Worm (Caenorhabditis elegans) whole organism, L1 larva: ENCODE measurements around the gene M04G7.1.

Source experiments
- C04F5.9 ChIP-seq: sonication (generic microtip); optimal IDR thresholded peaks from 2 replicates; lab custom pipeline; 2016; ENCODE audit warnings: missing genetic modification characterization, missing compliant biosample characterization
- C16A3.4 ChIP-seq: fragments of 150-350 bp; optimal IDR thresholded peaks from 2 replicates; lab custom pipeline; 2014; ENCODE audit warnings: missing biosample characterization, missing genetic modification characterization
- F16B12.6 ChIP-seq: fragments of 150-350 bp; optimal IDR thresholded peaks from 2 replicates; lab custom pipeline; 2014; ENCODE audit warnings: missing biosample characterization, missing genetic modification characterization
- aha-1 ChIP-seq: fragments of 150-350 bp; optimal IDR thresholded peaks from 2 replicates; lab custom pipeline; 2014; ENCODE audit warnings: missing biosample characterization, missing genetic modification characterization
- aly-2 ChIP-seq: fragments of 150-350 bp; optimal IDR thresholded peaks from 2 replicates; lab custom pipeline; 2014; ENCODE audit warnings: missing biosample characterization, missing genetic modification characterization
- ama-1 ChIP-seq: fragments of 150-350 bp; optimal IDR thresholded peaks from 2 replicates; lab custom pipeline; 2014
- blmp-1 ChIP-seq: fragments of 150-350 bp; optimal IDR thresholded peaks from 2 replicates; lab custom pipeline; 2014; ENCODE audit warnings: missing biosample characterization, missing genetic modification characterization
- ceh-63 ChIP-seq: fragments of 200-800 bp; sonication (Bioruptor generic); optimal IDR thresholded peaks from 2 replicates; lab custom pipeline; 2018; ENCODE audit warnings: mild to moderate bottlenecking, missing genetic modification characterization, missing compliant biosample characterization
- ceh-8 ChIP-seq: fragments of 200-800 bp; sonication (Bioruptor generic); optimal IDR thresholded peaks from 2 replicates; lab custom pipeline; 2018; ENCODE audit warnings: mild to moderate bottlenecking, missing genetic modification characterization, moderate library complexity, missing compliant biosample characterization
- ceh-82 ChIP-seq, 3 experiments: fragments of 150-350 bp in 1 of 3; sonication (generic microtip) in 2 of 3; optimal IDR thresholded peaks; 2 replicates each; lab custom pipeline; 2014 to 2017; ENCODE audit warnings: missing biosample characterization in 3 of 3, missing genetic modification characterization in 3 of 3
- ceh-88 ChIP-seq: fragments of 200-800 bp; sonication (Bioruptor generic); IDR thresholded peaks from 2 replicates; pipeline ENCODE4 v1.3.6; 2022; ENCODE audit warnings: missing genetic modification characterization, missing compliant biosample characterization
- ceh-90 ChIP-seq: sonication (generic microtip); optimal IDR thresholded peaks from 2 replicates; lab custom pipeline; 2016; ENCODE audit warnings: missing genetic modification characterization, missing compliant biosample characterization
- dpl-1 ChIP-seq, 3 experiments: fragments of 150-350 bp in 2 of 3; sonication (generic microtip) in 1 of 3; optimal IDR thresholded peaks; 2 replicates each; lab custom pipeline; 2014 to 2017; ENCODE audit warnings: missing biosample characterization in 3 of 3, missing genetic modification characterization in 3 of 3, missing genetic modification reagents in 3 of 3
- dsc-1 ChIP-seq: sonication (generic microtip); optimal IDR thresholded peaks from 2 replicates; lab custom pipeline; 2016; ENCODE audit warnings: mild to moderate bottlenecking, missing genetic modification characterization, missing compliant biosample characterization
- efl-3 ChIP-seq: fragments of 200-800 bp; sonication (Bioruptor generic); optimal IDR thresholded peaks from 2 replicates; lab custom pipeline; 2018; ENCODE audit warnings: mild to moderate bottlenecking, missing genetic modification characterization, missing compliant biosample characterization
- elt-2 ChIP-seq: sonication (generic microtip); optimal IDR thresholded peaks from 2 replicates; lab custom pipeline; 2016; ENCODE audit warnings: missing genetic modification characterization, mild to moderate bottlenecking, inconsistent platforms, missing compliant biosample characterization, missing genetic modification reagents
- ets-5 ChIP-seq: fragments of 200-800 bp; sonication (Bioruptor generic); IDR thresholded peaks from 2 replicates; pipeline ENCODE4 v1.3.6; 2022; ENCODE audit warnings: missing genetic modification characterization, missing compliant biosample characterization
- fkh-8 ChIP-seq: sonication (generic microtip); optimal IDR thresholded peaks from 2 replicates; lab custom pipeline; 2016; ENCODE audit warnings: mild to moderate bottlenecking, missing genetic modification characterization, missing compliant biosample characterization
- hlh-17 ChIP-seq: fragments of 200-800 bp; sonication (Bioruptor generic); optimal IDR thresholded peaks from 2 replicates; lab custom pipeline; 2018; ENCODE audit warnings: missing genetic modification characterization, mild to moderate bottlenecking, missing compliant biosample characterization, moderate library complexity, borderline replicate concordance
- hlh-4 ChIP-seq: sonication (generic microtip); optimal IDR thresholded peaks from 2 replicates; lab custom pipeline; 2016; ENCODE audit warnings: mild to moderate bottlenecking, missing genetic modification characterization, missing compliant biosample characterization
- hpl-2 ChIP-seq: fragments of 150-350 bp; optimal IDR thresholded peaks from 2 replicates; lab custom pipeline; 2014; ENCODE audit warnings: missing biosample characterization, missing genetic modification reagents, missing genetic modification characterization
- irx-1 ChIP-seq: sonication (generic microtip); optimal IDR thresholded peaks from 2 replicates; lab custom pipeline; 2016; ENCODE audit warnings: missing genetic modification characterization, missing compliant biosample characterization
- isw-1 ChIP-seq: fragments of 200-800 bp; sonication (Bioruptor generic); IDR thresholded peaks from 2 replicates; pipeline ENCODE4 v1.3.6; 2022; ENCODE audit warnings: missing genetic modification characterization, missing compliant biosample characterization
- lin-13 ChIP-seq: fragments of 150-350 bp; optimal IDR thresholded peaks from 2 replicates; lab custom pipeline; 2014; ENCODE audit warnings: missing biosample characterization, missing genetic modification reagents, missing genetic modification characterization
- lin-14 ChIP-seq: fragments of 200-800 bp; sonication (Bioruptor generic); optimal IDR thresholded peaks from 2 replicates; lab custom pipeline; 2018; ENCODE audit warnings: mild to moderate bottlenecking, missing genetic modification characterization, moderate library complexity, missing compliant biosample characterization
- lin-39 ChIP-seq: fragments of 150-350 bp; optimal IDR thresholded peaks from 2 replicates; lab custom pipeline; 2014; ENCODE audit warnings: missing biosample characterization, missing genetic modification reagents, missing genetic modification characterization
- lsy-2 ChIP-seq, 2 experiments: fragments of 150-350 bp; optimal IDR thresholded peaks; 2 replicates each; lab custom pipeline; 2014; ENCODE audit warnings: missing biosample characterization in 2 of 2, missing genetic modification characterization in 2 of 2
- mab-9 ChIP-seq: fragments of 200-800 bp; sonication (Bioruptor generic); IDR thresholded peaks from 2 replicates; pipeline ENCODE4 v1.3.6; 2022; ENCODE audit warnings: missing genetic modification reagents, missing genetic modification characterization, missing compliant biosample characterization
- mep-1 ChIP-seq: fragments of 150-350 bp; optimal IDR thresholded peaks from 2 replicates; lab custom pipeline; 2014; ENCODE audit warnings: missing biosample characterization, missing genetic modification characterization
- nhr-11 ChIP-seq: fragments of 150-350 bp; optimal IDR thresholded peaks from 2 replicates; lab custom pipeline; 2014; ENCODE audit warnings: missing biosample characterization, missing genetic modification characterization
- nhr-20 ChIP-seq: sonication (generic microtip); optimal IDR thresholded peaks from 2 replicates; lab custom pipeline; 2016; ENCODE audit warnings: mild to moderate bottlenecking, missing genetic modification characterization, missing compliant biosample characterization
- nhr-237 ChIP-seq: fragments of 150-350 bp; optimal IDR thresholded peaks from 2 replicates; lab custom pipeline; 2014; ENCODE audit warnings: missing biosample characterization, missing genetic modification characterization
- nhr-28 ChIP-seq: fragments of 150-350 bp; optimal IDR thresholded peaks from 2 replicates; lab custom pipeline; 2014; ENCODE audit warnings: missing biosample characterization, missing genetic modification characterization
- nhr-47 ChIP-seq: sonication (generic microtip); optimal IDR thresholded peaks from 2 replicates; lab custom pipeline; 2016; ENCODE audit warnings: mild to moderate bottlenecking, missing genetic modification characterization, moderate library complexity, missing compliant biosample characterization
- nhr-76 ChIP-seq: sonication (generic microtip); optimal IDR thresholded peaks from 2 replicates; lab custom pipeline; 2017; ENCODE audit warnings: missing biosample characterization, missing genetic modification characterization
- nhr-84 ChIP-seq: sonication (generic microtip); optimal IDR thresholded peaks from 2 replicates; lab custom pipeline; 2017; ENCODE audit warnings: missing biosample characterization, missing genetic modification characterization
- nhr-85 ChIP-seq: sonication (generic microtip); peaks from one replicate; lab custom pipeline; 2016; ENCODE audit warnings: missing genetic modification characterization, inconsistent platforms, missing compliant biosample characterization
- nhr-90 ChIP-seq: sonication (generic microtip); optimal IDR thresholded peaks from 2 replicates; lab custom pipeline; 2016; ENCODE audit warnings: mild to moderate bottlenecking, missing genetic modification characterization, missing compliant biosample characterization; ENCODE audit not compliant: poor library complexity
- pag-3 ChIP-seq: sonication (generic microtip); optimal IDR thresholded peaks from 2 replicates; lab custom pipeline; 2017; ENCODE audit warnings: missing genetic modification characterization, mild to moderate bottlenecking, missing compliant biosample characterization, antibody characterized with exemption, borderline replicate concordance; ENCODE audit not compliant: insufficient read depth
- pax-3 ChIP-seq: fragments of 200-800 bp; sonication (Bioruptor generic); optimal IDR thresholded peaks from 2 replicates; lab custom pipeline; 2018; ENCODE audit warnings: mild to moderate bottlenecking, missing genetic modification characterization, moderate library complexity, missing compliant biosample characterization
- snpc-4 ChIP-seq: fragments of 150-350 bp; optimal IDR thresholded peaks from 2 replicates; lab custom pipeline; 2014; ENCODE audit warnings: missing biosample characterization, missing genetic modification characterization
- sox-4 ChIP-seq: sonication (generic microtip); optimal IDR thresholded peaks from 2 replicates; lab custom pipeline; 2016; ENCODE audit warnings: missing genetic modification characterization, missing compliant biosample characterization
- sptf-1 ChIP-seq: fragments of 150-350 bp; optimal IDR thresholded peaks from 2 replicates; lab custom pipeline; 2014; ENCODE audit warnings: missing biosample characterization, missing genetic modification characterization
- sup-37 ChIP-seq: fragments of 200-800 bp; sonication (Bioruptor generic); optimal IDR thresholded peaks from 2 replicates; lab custom pipeline; 2018; ENCODE audit warnings: mild to moderate bottlenecking, missing genetic modification characterization, missing compliant biosample characterization
- swsn-7 ChIP-seq: sonication (generic microtip); optimal IDR thresholded peaks from 2 replicates; lab custom pipeline; 2016; ENCODE audit warnings: missing genetic modification characterization, missing compliant biosample characterization
- tbx-2 ChIP-seq: sonication (generic microtip); optimal IDR thresholded peaks from 2 replicates; lab custom pipeline; 2016; ENCODE audit warnings: missing genetic modification characterization, missing compliant biosample characterization
- unc-130 ChIP-seq: fragments of 150-350 bp; optimal IDR thresholded peaks from 2 replicates; lab custom pipeline; 2017; ENCODE audit warnings: missing biosample characterization, missing genetic modification characterization, inconsistent platforms
- unc-86 ChIP-seq: sonication (generic microtip); optimal IDR thresholded peaks from 2 replicates; lab custom pipeline; 2016; ENCODE audit warnings: missing genetic modification characterization, missing compliant biosample characterization
- unc-98 ChIP-seq: fragments of 200-800 bp; sonication (Bioruptor generic); IDR thresholded peaks from 2 replicates; pipeline ENCODE4 v1.3.6; 2022; ENCODE audit warnings: missing genetic modification characterization, missing compliant biosample characterization
- vab-15 ChIP-seq: sonication (generic microtip); optimal IDR thresholded peaks from 2 replicates; lab custom pipeline; 2017; ENCODE audit warnings: missing genotype, mild to moderate bottlenecking, missing genetic modification characterization, missing compliant biosample characterization
- xbp-1 ChIP-seq: sonication (generic microtip); optimal IDR thresholded peaks from 2 replicates; lab custom pipeline; 2016; ENCODE audit warnings: missing genetic modification characterization, missing compliant biosample characterization
- zag-1 ChIP-seq: fragments of 150-350 bp; optimal IDR thresholded peaks from 2 replicates; lab custom pipeline; 2014; ENCODE audit warnings: missing biosample characterization, missing genetic modification characterization
- ztf-11 ChIP-seq, 2 experiments: sonication (generic microtip); optimal IDR thresholded peaks; 2 replicates each; lab custom pipeline; 2016 to 2017; ENCODE audit warnings: missing genetic modification characterization in 2 of 2, missing biosample characterization in 1 of 2, missing compliant biosample characterization in 1 of 2
- ztf-4 ChIP-seq: fragments of 150-350 bp; optimal IDR thresholded peaks from 2 replicates; lab custom pipeline; 2014; ENCODE audit warnings: missing biosample characterization, missing genetic modification characterization

The M04G7.1 gene

DNA sequence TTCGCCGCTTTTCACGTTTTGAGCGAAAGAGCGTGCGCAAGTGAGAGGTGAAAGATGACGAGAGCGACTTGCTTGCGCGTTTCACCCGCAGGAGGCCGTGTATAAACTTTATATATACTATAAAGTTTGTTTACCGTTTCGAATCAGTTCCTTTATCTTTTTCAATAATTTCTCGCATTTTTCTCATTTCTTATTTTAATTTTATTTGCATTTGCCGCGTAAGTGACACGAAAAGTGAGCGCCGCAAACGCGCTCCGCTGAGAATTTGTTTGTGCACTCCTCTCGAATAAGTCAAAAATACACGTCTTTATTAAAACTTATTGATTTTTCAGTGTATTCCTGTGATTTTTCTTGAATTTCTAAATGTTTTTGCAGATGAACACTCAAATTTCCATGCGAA is 12.0 kb upstream of the M04G7.1 start, which contains the start of gene mrpl-55 (continued):
- TF ChIP-seq ceh-8 (GFP tag; lab: Kevin White, UChicago): peak; percentile 69
- peak in 1 of 2 experiments; percentile 77 for TF ChIP-seq ztf-11 (tag; optimal IDR thresholded peaks at IDR 0.05; lab: Kevin White, UChicago)
- TF ChIP-seq hlh-17 (GFP tag; lab: Kevin White, UChicago): no peak
- TF ChIP-seq hlh-4 (tag; lab: Kevin White, UChicago): no peak
- peak; percentile 88 for TF ChIP-seq unc-86 (tag; lab: Kevin White, UChicago)
- TF ChIP-seq swsn-7 (tag; lab: Kevin White, UChicago): peak; percentile 89
- TF ChIP-seq dpl-1 (GFP tag; optimal IDR thresholded peaks at IDR 0.05; lab: Kevin White, UChicago): peak; percentile 94 to 97 (median 96)
- peak; percentile 64 for TF ChIP-seq vab-15 (tag; lab: Kevin White, UChicago)
- TF ChIP-seq mab-9: peak; percentile 75
- TF ChIP-seq F16B12.6 (tag; lab: Kevin White, UChicago): peak; percentile 73
- peak; percentile 82 for TF ChIP-seq ztf-4
- peak; percentile 80 for TF ChIP-seq nhr-237
- TF ChIP-seq ceh-88: peak; percentile 89
- TF ChIP-seq aha-1: no peak
- peak; percentile 85 for TF ChIP-seq dsc-1 (tag; lab: Kevin White, UChicago)
- peak; percentile 91 for TF ChIP-seq nhr-90
- peak; percentile 92 for TF ChIP-seq fkh-8 (tag; lab: Kevin White, UChicago)
- TF ChIP-seq xbp-1 (tag; lab: Kevin White, UChicago): peak; percentile 95
- TF ChIP-seq ceh-82 (tag; optimal IDR thresholded peaks at IDR 0.05; lab: Kevin White, UChicago): peak; percentile 75 to 93 (median 77)
- peak; percentile 94 for TF ChIP-seq mep-1 (tag; lab: Kevin White, UChicago)
- TF ChIP-seq nhr-11 (tag; lab: Kevin White, UChicago): peak; percentile 56
- TF ChIP-seq nhr-85: peak; percentile 94
- peak; percentile 88 for TF ChIP-seq irx-1 (tag; lab: Kevin White, UChicago)
- TF ChIP-seq aly-2 (tag; lab: Kevin White, UChicago): peak; percentile 77
- no peak for TF ChIP-seq sptf-1 (tag; lab: Kevin White, UChicago)
- TF ChIP-seq lin-14 (GFP tag; lab: Kevin White, UChicago): peak; percentile 93
- no peak for TF ChIP-seq ets-5 (GFP tag; lab: Robert Waterston, UW)
- TF ChIP-seq ceh-63 (GFP tag; lab: Kevin White, UChicago): no peak
- peak; percentile 82 for TF ChIP-seq C04F5.9 (tag; lab: Kevin White, UChicago)
- peak; percentile 17 for TF ChIP-seq sup-37
- peak; percentile 75 for TF ChIP-seq blmp-1 (tag; lab: Kevin White, UChicago)
- TF ChIP-seq lin-39 (tag; lab: Kevin White, UChicago): peak; percentile 82
- peak; percentile 76 for TF ChIP-seq sox-4 (tag; lab: Kevin White, UChicago)
- TF ChIP-seq elt-2: peak; percentile 55
- peak; percentile 91 for TF ChIP-seq nhr-20 (tag; lab: Kevin White, UChicago)
- TF ChIP-seq snpc-4 (tag; lab: Kevin White, UChicago): peak; percentile 79
- TF ChIP-seq efl-3 (GFP tag; lab: Kevin White, UChicago): no peak
- no peak for TF ChIP-seq nhr-84
- no peak for TF ChIP-seq ama-1
- TF ChIP-seq hpl-2 (GFP tag; lab: Kevin White, UChicago): peak; percentile 61
- peak; percentile 86 for TF ChIP-seq isw-1 (GFP tag; lab: Robert Waterston, UW)
- no peak for TF ChIP-seq nhr-76 (tag; lab: Kevin White, UChicago)
- peak; percentile 96 for TF ChIP-seq C16A3.4 (tag; lab: Kevin White, UChicago)
- no peak for TF ChIP-seq pag-3 (tag; lab: Kevin White, UChicago)
- TF ChIP-seq tbx-2 (tag; lab: Kevin White, UChicago): peak; percentile 92
- no peak for TF ChIP-seq nhr-28
- peak; percentile 88 for TF ChIP-seq lin-13 (GFP tag; lab: Kevin White, UChicago)
- TF ChIP-seq ceh-90 (tag; lab: Kevin White, UChicago): peak; percentile 46
- peak; percentile 91 to 95 for TF ChIP-seq lsy-2 (tag; optimal IDR thresholded peaks at IDR 0.05; lab: Kevin White, UChicago)
- no peak for TF ChIP-seq zag-1 (tag; lab: Kevin White, UChicago)
- TF ChIP-seq nhr-47 (tag; lab: Kevin White, UChicago): peak; percentile 95
- peak; percentile 88 for TF ChIP-seq pax-3 (tag; lab: Kevin White, UChicago)
- peak; percentile 97 for TF ChIP-seq unc-130 (tag; lab: Kevin White, UChicago)
- no peak for TF ChIP-seq unc-98 (GFP tag; lab: Robert Waterston, UW)
